Fruit fly (Drosophila melanogaster) whole organism, prepupa: ENCODE measurements around the gene Neurl4.

Experiments
- Blimp-1 ChIP-seq: fragments of 200-800 bp; sonication (Bioruptor generic); optimal IDR thresholded peaks from 3 replicates; lab custom pipeline; 2017; ENCODE audit warnings: missing biosample characterization, missing genetic modification characterization, mild to moderate bottlenecking, moderate library complexity, missing genetic modification reagents
- CG10631 ChIP-seq: fragments of 200-800 bp; sonication (Bioruptor generic); optimal IDR thresholded peaks from 2 replicates; lab custom pipeline; 2016; ENCODE audit warnings: missing biosample characterization, missing genetic modification characterization
- CG10669 ChIP-seq: fragments of 200-800 bp; sonication (Bioruptor generic); optimal IDR thresholded peaks from 3 replicates; lab custom pipeline; 2018; ENCODE audit warnings: missing biosample characterization, mild to moderate bottlenecking, missing genetic modification characterization, moderate library complexity
- CG11762 ChIP-seq: fragments of 200-800 bp; sonication (Bioruptor generic); optimal IDR thresholded peaks from 3 replicates; lab custom pipeline; 2016; ENCODE audit warnings: missing biosample characterization, missing genetic modification characterization; ENCODE audit not compliant: insufficient read depth
- CG11902 ChIP-seq: fragments of 200-800 bp; sonication (Bioruptor generic); optimal IDR thresholded peaks from 3 replicates; lab custom pipeline; 2016; ENCODE audit warnings: missing biosample characterization, missing genetic modification characterization
- CG15336 ChIP-seq: fragments of 200-800 bp; sonication (Bioruptor generic); IDR thresholded peaks from 2 replicates; pipeline ENCODE4 v1.3.6; 2022; ENCODE audit warnings: missing biosample characterization, missing genetic modification characterization
- CG1621 ChIP-seq: fragments of 200-800 bp; sonication (Bioruptor generic); optimal IDR thresholded peaks from 3 replicates; lab custom pipeline; 2018; ENCODE audit warnings: missing biosample characterization, mild to moderate bottlenecking, missing genetic modification characterization
- CG3032 ChIP-seq: fragments of 200-800 bp; optimal IDR thresholded peaks from 2 replicates; lab custom pipeline; 2019; ENCODE audit warnings: missing biosample characterization, mild to moderate bottlenecking, missing genetic modification characterization, moderate library complexity
- CG31627 ChIP-seq: fragments of 200-800 bp; sonication (Bioruptor generic); optimal IDR thresholded peaks from 3 replicates; lab custom pipeline; 2016; ENCODE audit warnings: missing biosample characterization, missing genetic modification characterization
- CG34406 ChIP-seq: fragments of 200-800 bp; sonication (Bioruptor generic); optimal IDR thresholded peaks from 3 replicates; lab custom pipeline; 2016; ENCODE audit warnings: missing biosample characterization, missing genetic modification characterization
- CG3919 ChIP-seq: fragments of 200-800 bp; sonication (Bioruptor generic); optimal IDR thresholded peaks from 3 replicates; lab custom pipeline; 2016; ENCODE audit warnings: missing biosample characterization, missing genetic modification characterization
- CG6163 ChIP-seq: fragments of 200-800 bp; sonication (Bioruptor generic); IDR thresholded peaks from 3 replicates; pipeline ENCODE4 v1.3.6; 2022; ENCODE audit warnings: missing biosample characterization, missing genetic modification characterization
- CG6276 ChIP-seq: fragments of 200-800 bp; sonication (Bioruptor generic); optimal IDR thresholded peaks from 2 replicates; lab custom pipeline; 2017; ENCODE audit warnings: missing biosample characterization, mild to moderate bottlenecking, missing genetic modification characterization
- CG6808 ChIP-seq: fragments of 200-800 bp; sonication (Bioruptor generic); optimal IDR thresholded peaks from 3 replicates; lab custom pipeline; 2017; ENCODE audit warnings: missing biosample characterization, missing genetic modification characterization, mild to moderate bottlenecking, moderate library complexity, missing genetic modification reagents
- CG6854 ChIP-seq: fragments of 200-800 bp; sonication (Bioruptor generic); optimal IDR thresholded peaks from 2 replicates; lab custom pipeline; 2017; ENCODE audit warnings: missing biosample characterization, mild to moderate bottlenecking, missing genetic modification characterization
- CG7368 ChIP-seq: fragments of 200-800 bp; sonication (Bioruptor generic); optimal IDR thresholded peaks from 3 replicates; lab custom pipeline; 2016; ENCODE audit warnings: missing biosample characterization, missing genetic modification characterization
- CG8319 ChIP-seq: fragments of 200-800 bp; sonication (Bioruptor generic); optimal IDR thresholded peaks from 3 replicates; lab custom pipeline; 2016; ENCODE audit warnings: missing biosample characterization, missing genetic modification characterization
- CG8632 ChIP-seq: fragments of 200-800 bp; sonication (Bioruptor generic); optimal IDR thresholded peaks from 3 replicates; lab custom pipeline; 2016; ENCODE audit warnings: missing biosample characterization, missing genetic modification characterization
- Eip93F ChIP-seq: fragments of 200-800 bp; sonication (Bioruptor generic); optimal IDR thresholded peaks from 2 replicates; lab custom pipeline; 2016; ENCODE audit warnings: missing biosample characterization, mild to moderate bottlenecking, missing genetic modification characterization
- Ets21C ChIP-seq: fragments of 200-800 bp; sonication (Bioruptor generic); optimal IDR thresholded peaks from 3 replicates; lab custom pipeline; 2016; ENCODE audit warnings: missing biosample characterization, missing genetic modification characterization
- Ets96B ChIP-seq: fragments of 200-800 bp; optimal IDR thresholded peaks from 2 replicates; lab custom pipeline; 2019; ENCODE audit warnings: missing biosample characterization, mild to moderate bottlenecking, missing genetic modification characterization, moderate library complexity
- Gug ChIP-seq: fragments of 200-800 bp; sonication (Bioruptor generic); IDR thresholded peaks from 2 replicates; pipeline ENCODE4 v1.3.6; 2022; ENCODE audit warnings: missing biosample characterization, missing genetic modification characterization
- Hr38 ChIP-seq: sonication (Bioruptor generic); optimal IDR thresholded peaks from 2 replicates; lab custom pipeline; 2016; ENCODE audit warnings: missing biosample characterization, missing genetic modification characterization
- Hr39 ChIP-seq: fragments of 200-800 bp; sonication (Bioruptor generic); optimal IDR thresholded peaks from 2 replicates; lab custom pipeline; 2016; ENCODE audit warnings: missing biosample characterization, missing genetic modification characterization
- Lpt ChIP-seq: fragments of 200-800 bp; sonication (Bioruptor generic); optimal IDR thresholded peaks from 3 replicates; lab custom pipeline; 2016; ENCODE audit warnings: missing biosample characterization, missing genetic modification characterization
- Met ChIP-seq: fragments of 200-800 bp; sonication (Bioruptor generic); optimal IDR thresholded peaks from 3 replicates; lab custom pipeline; 2016; ENCODE audit warnings: missing biosample characterization, missing genetic modification characterization
- OdsH ChIP-seq: fragments of 200-800 bp; sonication (Bioruptor generic); optimal IDR thresholded peaks from 3 replicates; lab custom pipeline; 2016; ENCODE audit warnings: missing biosample characterization, missing genetic modification characterization
- Smox ChIP-seq: fragments of 200-800 bp; sonication (Bioruptor generic); optimal IDR thresholded peaks from 3 replicates; lab custom pipeline; 2016; ENCODE audit warnings: missing biosample characterization, missing genetic modification characterization
- Sox102F ChIP-seq: fragments of 200-800 bp; sonication (Bioruptor generic); optimal IDR thresholded peaks from 2 replicates; lab custom pipeline; 2016; ENCODE audit warnings: missing biosample characterization, mild to moderate bottlenecking, missing genetic modification characterization
- Sox14 ChIP-seq: fragments of 200-800 bp; sonication (Bioruptor generic); optimal IDR thresholded peaks from 3 replicates; lab custom pipeline; 2016; ENCODE audit warnings: missing biosample characterization, missing genetic modification characterization
- Sox15 ChIP-seq: fragments of 200-800 bp; sonication (Bioruptor generic); optimal IDR thresholded peaks from 3 replicates; lab custom pipeline; 2016; ENCODE audit warnings: missing biosample characterization, missing genetic modification characterization
- achi ChIP-seq: fragments of 200-800 bp; sonication (Bioruptor generic); optimal IDR thresholded peaks from 3 replicates; lab custom pipeline; 2016; ENCODE audit warnings: missing biosample characterization, missing genetic modification characterization
- acj6 ChIP-seq: fragments of 200-800 bp; sonication (Bioruptor generic); optimal IDR thresholded peaks from 3 replicates; lab custom pipeline; 2016; ENCODE audit warnings: missing biosample characterization, missing genetic modification characterization
- cyc ChIP-seq: fragments of 200-800 bp; sonication (Bioruptor generic); optimal IDR thresholded peaks from 3 replicates; lab custom pipeline; 2016; ENCODE audit warnings: missing biosample characterization, missing genetic modification characterization
- dac ChIP-seq: fragments of 200-800 bp; sonication (Bioruptor generic); optimal IDR thresholded peaks from 2 replicates; lab custom pipeline; 2017; ENCODE audit warnings: missing biosample characterization, mild to moderate bottlenecking, missing genetic modification characterization
- dsx ChIP-seq: fragments of 200-800 bp; optimal IDR thresholded peaks from 3 replicates; lab custom pipeline; 2019; ENCODE audit warnings: missing biosample characterization, mild to moderate bottlenecking, missing genetic modification characterization, moderate library complexity; ENCODE audit not compliant: poor library complexity, severe bottlenecking
- eg ChIP-seq: fragments of 200-800 bp; sonication (Bioruptor generic); IDR thresholded peaks from 3 replicates; pipeline ENCODE4 v1.3.6; 2022; ENCODE audit warnings: missing biosample characterization, missing genetic modification characterization
- esn ChIP-seq: fragments of 200-800 bp; sonication (Bioruptor generic); optimal IDR thresholded peaks from 2 replicates; lab custom pipeline; 2016; ENCODE audit warnings: missing biosample characterization, mild to moderate bottlenecking, missing genetic modification characterization, moderate library complexity
- fd59A ChIP-seq: fragments of 200-800 bp; sonication (Bioruptor generic); optimal IDR thresholded peaks from 2 replicates; lab custom pipeline; 2017; ENCODE audit warnings: missing biosample characterization, mild to moderate bottlenecking, missing genetic modification characterization, missing genetic modification reagents
- fd85E ChIP-seq: fragments of 200-800 bp; sonication (Bioruptor generic); optimal IDR thresholded peaks from 3 replicates; lab custom pipeline; 2016; ENCODE audit warnings: missing biosample characterization, missing genetic modification characterization
- fkh ChIP-seq: fragments of 200-800 bp; sonication (Bioruptor generic); optimal IDR thresholded peaks from 3 replicates; lab custom pipeline; 2017; ENCODE audit warnings: missing biosample characterization, mild to moderate bottlenecking, missing genetic modification characterization, moderate library complexity
- lz ChIP-seq: fragments of 200-800 bp; sonication (Bioruptor generic); optimal IDR thresholded peaks from 3 replicates; lab custom pipeline; 2016; ENCODE audit warnings: missing biosample characterization, missing genetic modification characterization
- pdm3 ChIP-seq: fragments of 200-800 bp; sonication (Bioruptor generic); optimal IDR thresholded peaks from 3 replicates; lab custom pipeline; 2016; ENCODE audit warnings: missing biosample characterization, missing genetic modification characterization
- salr ChIP-seq, 2 experiments: fragments of 200-800 bp; sonication (Bioruptor generic); optimal IDR thresholded peaks; 3 replicates each; lab custom pipeline; 2016 to 2018; ENCODE audit warnings: missing biosample characterization in 2 of 2, missing genetic modification characterization in 2 of 2, mild to moderate bottlenecking in 1 of 2
- spab ChIP-seq: fragments of 200-800 bp; sonication (Bioruptor generic); optimal IDR thresholded peaks from 2 replicates; lab custom pipeline; 2017; ENCODE audit warnings: missing biosample characterization, mild to moderate bottlenecking, missing genetic modification characterization, missing genetic modification reagents
- vri ChIP-seq: fragments of 200-800 bp; sonication (Bioruptor generic); optimal IDR thresholded peaks from 3 replicates; lab custom pipeline; 2016; ENCODE audit warnings: missing biosample characterization, mild to moderate bottlenecking, missing genetic modification characterization

Gene Neurl4

DNA sequence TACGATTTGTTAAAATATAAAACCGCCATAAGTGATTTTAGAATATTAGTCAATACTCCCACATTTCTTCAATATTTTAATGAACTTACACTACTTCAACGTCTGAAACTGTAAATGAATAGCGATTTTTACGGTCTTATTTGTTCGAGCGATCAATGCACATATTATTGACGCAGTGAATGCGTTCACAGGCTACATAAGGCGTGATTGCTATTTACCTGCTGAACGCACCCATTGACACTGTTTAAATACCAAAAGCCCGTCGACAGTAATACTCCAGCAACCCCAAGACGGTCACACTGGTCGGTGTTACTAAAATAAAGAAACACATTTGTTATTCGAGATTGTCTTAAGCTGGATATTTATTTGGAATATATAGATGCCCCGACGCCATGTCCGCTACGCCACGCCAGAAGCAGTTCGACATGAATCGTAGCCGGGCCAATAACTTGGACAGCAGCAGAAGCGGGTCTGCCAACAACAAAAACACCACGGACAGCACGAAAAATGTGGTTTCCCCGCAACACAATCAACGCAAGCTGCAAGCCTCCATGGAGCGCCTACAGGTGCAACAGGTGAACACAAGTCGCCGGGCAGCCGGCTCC, 1.4 kb upstream of the Neurl4 start, which contains the start of gene CG6833 (continued):
- TF ChIP-seq CG8632 (GFP tag; lab: Kevin White, UChicago) (peak; percentile 13), CG10669 (peak; percentile 56), eg (peak; percentile 71), Hr38 (no peak), CG11902 (GFP tag; lab: Kevin White, UChicago) (peak; percentile 68), Ets96B (peak; percentile 44), CG31627 (peak; percentile 84), CG8319 (peak; percentile 47), cyc (peak; percentile 87), vri (GFP tag; lab: Kevin White, UChicago) (no peak), Hr39 (GFP tag; lab: Kevin White, UChicago) (peak; percentile 85), Lpt (GFP tag; lab: Kevin White, UChicago) (peak; percentile 15), achi (GFP tag; lab: Kevin White, UChicago) (peak; percentile 56), Smox (GFP tag; lab: Kevin White, UChicago) (peak; percentile 57), CG3032 (tag; lab: Kevin White, UChicago) (peak; percentile 67), pdm3 (peak; percentile 70), Gug (GFP tag; lab: Robert Waterston, UW) (no peak), CG6276 (GFP tag; lab: Kevin White, UChicago) (no peak), CG15336 (peak; percentile 28; the same call in 1 of the 2 replicates), lz (GFP tag; lab: Kevin White, UChicago) (peak; percentile 75), CG3919 (GFP tag; lab: Kevin White, UChicago) (peak; percentile 83), Met (GFP tag; lab: Kevin White, UChicago) (peak; percentile 65), fd85E (GFP tag; lab: Kevin White, UChicago) (no peak)
- TF ChIP-seq, all 60 proteins: peak for 44

DNA sequence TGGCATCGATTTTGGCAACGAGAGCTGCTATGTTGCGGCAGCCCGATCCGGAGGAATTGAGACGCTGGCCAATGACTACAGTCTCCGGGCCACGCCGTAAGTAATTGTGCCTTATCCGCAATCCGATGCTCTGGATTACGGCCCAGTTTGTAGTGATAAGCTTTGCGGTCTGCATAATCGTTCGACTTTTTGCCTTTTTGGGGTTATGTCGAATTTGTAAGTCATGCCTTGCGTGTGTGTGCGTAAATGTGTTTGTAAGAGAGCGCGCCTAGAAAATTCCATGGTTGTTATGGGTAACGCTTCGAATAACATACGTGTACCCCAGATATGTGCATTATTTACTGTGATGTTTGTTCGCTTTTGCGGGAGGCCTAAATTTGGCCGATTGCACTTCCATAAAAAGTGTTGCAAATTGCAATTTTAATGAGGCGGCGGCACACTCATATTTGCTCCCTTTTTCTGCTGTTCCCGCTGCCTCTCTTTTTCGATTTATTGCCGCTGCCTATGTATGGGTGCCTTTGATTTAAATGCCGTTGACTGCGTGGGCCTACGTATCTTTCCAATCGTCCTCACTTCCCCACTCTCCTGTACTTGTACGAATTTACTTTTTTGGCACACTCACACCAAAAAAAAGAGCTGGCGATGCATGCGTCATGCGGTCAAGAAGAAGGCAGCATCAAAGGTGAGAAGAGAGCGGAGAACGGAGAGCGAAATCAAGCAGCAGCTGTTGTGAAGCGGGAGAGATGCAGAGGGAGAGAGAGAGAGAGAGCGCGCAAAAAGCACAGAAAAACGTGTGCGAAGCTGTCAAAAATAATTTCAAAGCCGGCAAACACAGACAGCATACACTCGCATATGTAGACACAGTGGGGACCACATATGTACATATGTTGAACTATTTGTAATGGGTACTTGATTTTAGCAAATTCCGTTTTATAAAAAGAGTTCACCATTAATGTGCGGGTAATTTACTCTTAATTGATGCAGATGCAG, 11.7 kb downstream of the Neurl4 start:
- TF ChIP-seq Eip93F (GFP tag; lab: Kevin White, UChicago): no peak
- no peak for TF ChIP-seq Ets96B
- TF ChIP-seq Sox15 (GFP tag; lab: Kevin White, UChicago): no peak
- no peak for TF ChIP-seq esn (GFP tag; lab: Kevin White, UChicago)
- TF ChIP-seq CG34406 (GFP tag; lab: Kevin White, UChicago): no peak
- no peak for TF ChIP-seq pdm3
- TF ChIP-seq dac (GFP tag; lab: Kevin White, UChicago): no peak
- no peak for TF ChIP-seq Sox102F (GFP tag; lab: Kevin White, UChicago)
- no peak for TF ChIP-seq spab (GFP tag; lab: Kevin White, UChicago)
- TF ChIP-seq CG6163 (GFP tag; lab: Robert Waterston, UW): 0 out of 3 replicates have a peak, but pooled peaks have one; percentile 33
- no peak for TF ChIP-seq dsx (GFP tag; lab: Kevin White, UChicago)
- TF ChIP-seq lz (GFP tag; lab: Kevin White, UChicago): no peak
- TF ChIP-seq cyc: no peak
- no peak for TF ChIP-seq Sox14 (GFP tag; lab: Kevin White, UChicago)
- TF ChIP-seq CG6276 (GFP tag; lab: Kevin White, UChicago): no peak
- TF ChIP-seq acj6 (GFP tag; lab: Kevin White, UChicago): no peak
- TF ChIP-seq CG6854 (GFP tag; lab: Kevin White, UChicago): peak; percentile 49
- TF ChIP-seq fkh: no peak
- no peak for TF ChIP-seq CG8632 (GFP tag; lab: Kevin White, UChicago)
- no peak for TF ChIP-seq CG11902 (GFP tag; lab: Kevin White, UChicago)
- TF ChIP-seq Blimp-1: no peak
- no peak for TF ChIP-seq salr (GFP tag; optimal IDR thresholded peaks at IDR 0.05; lab: Kevin White, UChicago)
- TF ChIP-seq CG1621: no peak
- TF ChIP-seq CG6808 (GFP tag; lab: Kevin White, UChicago): peak; percentile 6
- TF ChIP-seq CG7368 (GFP tag; lab: Kevin White, UChicago): no peak
- TF ChIP-seq CG10631: no peak
- TF ChIP-seq fd59A (GFP tag; lab: Kevin White, UChicago): no peak
- peak; percentile 1 for TF ChIP-seq CG31627
- TF ChIP-seq CG11762 (GFP tag; lab: Kevin White, UChicago): no peak
- TF ChIP-seq OdsH (GFP tag; lab: Kevin White, UChicago): no peak
- TF ChIP-seq Ets21C (GFP tag; lab: Kevin White, UChicago): no peak
- peak; percentile 46; the same call in 1 of the 3 replicates for TF ChIP-seq eg
